Worm (Caenorhabditis elegans) whole organism, midembryonic: ENCODE measurements around the gene clec-212.

Experiments
- T22C8.4 ChIP-seq: fragments of 200-800 bp; sonication (Bioruptor generic); IDR thresholded peaks from 2 replicates; pipeline ENCODE4 v1.3.6; 2022; ENCODE audit warnings: missing genetic modification characterization, missing compliant biosample characterization
- cog-1 ChIP-seq: sonication (generic microtip); optimal IDR thresholded peaks from 2 replicates; lab custom pipeline; 2016; ENCODE audit warnings: missing genetic modification characterization, missing compliant biosample characterization
- flt-1 ChIP-seq: fragments of 200-800 bp; sonication (Bioruptor generic); IDR thresholded peaks from 2 replicates; pipeline ENCODE4 v1.3.6; 2022; ENCODE audit warnings: missing genetic modification characterization, missing compliant biosample characterization
- klf-2 ChIP-seq: fragments of 200-800 bp; sonication (Bioruptor generic); conservative IDR thresholded peaks from 2 replicates; pipeline ENCODE4 v1.3.6; 2022; ENCODE audit warnings: missing genetic modification reagents, missing genetic modification characterization, missing compliant biosample characterization
- med-1 ChIP-seq: sonication (generic microtip); optimal IDR thresholded peaks from 2 replicates; lab custom pipeline; 2017; ENCODE audit warnings: missing genetic modification characterization, mild to moderate bottlenecking, missing compliant biosample characterization, antibody characterized with exemption, missing genetic modification reagents; ENCODE audit not compliant: insufficient read depth
- ref-1 ChIP-seq: fragments of 200-800 bp; sonication (Bioruptor generic); conservative IDR thresholded peaks from 2 replicates; pipeline ENCODE4 v1.3.6; 2022; ENCODE audit warnings: missing genetic modification reagents, missing genetic modification characterization, missing compliant biosample characterization
- tab-1 ChIP-seq: fragments of 200-800 bp; sonication (Bioruptor generic); IDR thresholded peaks from 2 replicates; pipeline ENCODE4 v1.3.6; 2022; ENCODE audit warnings: missing genetic modification characterization, missing compliant biosample characterization
- ztf-23 ChIP-seq: fragments of 200-800 bp; sonication (Bioruptor generic); IDR thresholded peaks from 2 replicates; pipeline ENCODE4 v1.3.6; 2022; ENCODE audit warnings: missing genetic modification reagents, missing genetic modification characterization, missing compliant biosample characterization
- ztf-29 ChIP-seq: fragments of 200-800 bp; sonication (Bioruptor generic); IDR thresholded peaks from 2 replicates; pipeline ENCODE4 v1.3.6; 2022; ENCODE audit warnings: missing genetic modification reagents, missing genetic modification characterization, missing compliant biosample characterization

clec-212 gene

DNA sequence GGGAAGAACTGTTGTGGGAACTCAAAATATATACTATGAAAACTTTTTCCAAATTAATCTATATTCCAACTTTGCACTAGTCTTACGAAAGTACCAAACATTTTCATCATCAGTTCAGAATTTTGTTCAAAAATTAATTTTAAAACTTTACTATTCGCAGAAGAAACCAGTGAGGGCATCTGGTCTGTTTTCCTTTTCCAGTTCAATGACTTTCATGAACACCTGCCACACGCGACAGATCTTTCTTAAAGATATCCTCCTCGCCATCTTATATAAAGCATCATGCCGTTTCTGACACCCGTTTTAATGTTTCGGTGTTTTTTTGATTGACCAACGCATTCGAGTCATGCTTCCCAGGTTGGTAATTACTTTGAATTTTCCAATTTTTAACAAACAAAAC is 37.2 kb downstream of the clec-212 start, which contains the start of gene C54F6.3:
Gene C54F6.3 (plus strand): TSS at position 301 of the 400 bp plus-strand sequence.
- TF ChIP-seq flt-1 (no peak), med-1 (GFP tag; lab: Kevin White, UChicago) (no peak), T22C8.4 (GFP tag; lab: Robert Waterston, UW) (no peak), klf-2 (GFP tag; lab: Robert Waterston, UW) (no peak), ztf-29 (GFP tag; lab: Robert Waterston, UW) (no peak), ref-1 (GFP tag; lab: Robert Waterston, UW) (no peak), tab-1 (no peak), ztf-23 (GFP tag; lab: Robert Waterston, UW) (no peak), cog-1 (no peak)

DNA sequence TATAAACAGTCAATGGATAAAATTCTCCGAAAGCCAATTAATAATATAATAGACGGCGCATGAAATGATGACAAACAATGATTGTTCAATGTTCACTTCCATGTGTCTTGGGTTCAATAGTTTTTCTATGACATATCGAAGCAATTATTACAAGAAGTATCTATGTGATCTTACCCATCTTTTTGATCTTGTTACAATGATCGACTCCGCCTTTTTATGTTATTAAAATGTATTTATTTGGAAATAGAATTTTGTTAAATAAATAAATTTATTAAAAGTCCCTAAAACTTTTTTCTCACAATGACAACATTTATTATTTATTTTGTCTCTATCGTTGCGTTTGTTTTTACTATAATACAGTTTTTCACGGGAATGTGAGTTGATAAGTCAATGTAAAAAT is 40.4 kb downstream of the clec-212 start, which contains the start of gene swt-2:
Gene swt-2 (plus strand): TSS at position 301 of the 400 bp plus-strand sequence.
- TF ChIP-seq flt-1 (no peak), T22C8.4 (GFP tag; lab: Robert Waterston, UW) (no peak), ref-1 (GFP tag; lab: Robert Waterston, UW) (no peak), cog-1 (no peak), ztf-23 (GFP tag; lab: Robert Waterston, UW) (no peak), tab-1 (no peak), med-1 (GFP tag; lab: Kevin White, UChicago) (no peak), klf-2 (GFP tag; lab: Robert Waterston, UW) (no peak), ztf-29 (GFP tag; lab: Robert Waterston, UW) (no peak)

DNA sequence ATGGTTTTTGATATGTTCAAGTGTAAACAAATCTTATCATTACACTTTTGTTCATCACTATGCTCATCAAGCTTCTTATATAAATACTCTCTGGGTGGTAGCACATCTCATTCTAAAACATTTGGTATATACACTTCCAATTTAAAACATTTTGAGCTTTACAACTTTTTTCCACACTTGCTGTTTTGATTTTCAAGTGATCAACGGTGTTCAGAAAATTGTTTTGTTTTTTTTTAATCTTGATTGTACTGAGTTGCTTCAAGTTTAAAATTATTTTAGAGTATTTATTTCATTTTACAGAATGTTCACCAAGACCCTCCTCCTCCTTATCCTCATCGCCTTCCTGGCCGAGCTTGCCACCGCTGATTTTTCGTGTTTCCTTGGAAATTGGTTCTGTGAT is 41.4 kb downstream of the clec-212 start, which contains the start of gene C54F6.5:
Gene C54F6.5 (plus strand): TSS at position 301 of the 400 bp plus-strand sequence.
- no peak for TF ChIP-seq ref-1 (GFP tag; lab: Robert Waterston, UW)
- TF ChIP-seq flt-1 = no peak

DNA sequence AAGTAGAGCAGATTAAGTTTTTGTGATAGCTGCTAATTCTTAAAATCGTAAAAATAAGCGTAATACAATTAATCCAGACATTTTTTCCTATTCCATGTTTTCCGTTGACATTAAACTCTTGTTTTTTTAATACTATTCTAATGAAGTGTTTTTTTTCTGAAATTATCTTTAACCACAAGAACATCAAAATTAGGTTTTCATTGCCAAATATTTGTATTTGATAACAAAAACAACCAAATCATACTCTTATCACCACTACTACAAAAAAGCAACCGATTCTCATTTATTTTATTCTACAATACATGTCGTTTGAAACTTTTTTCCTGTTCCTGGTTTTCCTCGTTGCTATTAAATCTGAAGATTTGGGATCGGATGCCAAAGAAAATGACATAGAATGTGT is 43.0 kb downstream of the clec-212 start, which contains the start of gene C54F6.17:
Gene C54F6.17 (plus strand): TSS at position 301 of the 400 bp plus-strand sequence.
- TF ChIP-seq T22C8.4 (GFP tag; lab: Robert Waterston, UW) = no peak
- no peak for TF ChIP-seq ztf-29 (GFP tag; lab: Robert Waterston, UW)
- no peak for TF ChIP-seq tab-1
- TF ChIP-seq med-1 (GFP tag; lab: Kevin White, UChicago) = no peak
- TF ChIP-seq ztf-23 (GFP tag; lab: Robert Waterston, UW) = no peak
- no peak for TF ChIP-seq cog-1
- no peak for TF ChIP-seq ref-1 (GFP tag; lab: Robert Waterston, UW)
- TF ChIP-seq klf-2 (GFP tag; lab: Robert Waterston, UW) = no peak
- TF ChIP-seq flt-1 = no peak

DNA sequence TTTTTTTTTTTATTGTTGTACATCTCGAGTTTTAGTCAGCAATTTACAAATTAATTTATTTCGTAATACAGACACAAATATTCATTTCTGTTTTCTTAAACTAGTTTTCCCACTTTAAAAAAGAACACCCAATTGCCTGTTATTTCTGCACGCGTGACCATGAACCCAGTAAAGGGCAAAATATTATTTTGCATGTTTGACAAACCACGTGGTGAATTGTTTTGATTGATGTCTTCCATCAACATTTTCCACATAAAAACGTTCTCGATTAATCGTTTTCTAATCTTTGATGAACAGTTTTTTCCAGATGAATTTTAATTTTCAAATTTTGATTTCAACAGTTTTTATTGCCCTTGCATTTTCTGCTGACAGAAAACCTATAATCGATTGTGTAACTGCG is 44.5 kb downstream of the clec-212 start, which contains the start of gene C54F6.18:
Gene C54F6.18 (plus strand): TSS at position 301 of the 400 bp plus-strand sequence.
- TF ChIP-seq ztf-29 (GFP tag; lab: Robert Waterston, UW) (no peak), flt-1 (no peak), klf-2 (GFP tag; lab: Robert Waterston, UW) (no peak), T22C8.4 (GFP tag; lab: Robert Waterston, UW) (no peak), ref-1 (GFP tag; lab: Robert Waterston, UW) (no peak), med-1 (GFP tag; lab: Kevin White, UChicago) (no peak), cog-1 (no peak), ztf-23 (GFP tag; lab: Robert Waterston, UW) (no peak), tab-1 (no peak)

DNA sequence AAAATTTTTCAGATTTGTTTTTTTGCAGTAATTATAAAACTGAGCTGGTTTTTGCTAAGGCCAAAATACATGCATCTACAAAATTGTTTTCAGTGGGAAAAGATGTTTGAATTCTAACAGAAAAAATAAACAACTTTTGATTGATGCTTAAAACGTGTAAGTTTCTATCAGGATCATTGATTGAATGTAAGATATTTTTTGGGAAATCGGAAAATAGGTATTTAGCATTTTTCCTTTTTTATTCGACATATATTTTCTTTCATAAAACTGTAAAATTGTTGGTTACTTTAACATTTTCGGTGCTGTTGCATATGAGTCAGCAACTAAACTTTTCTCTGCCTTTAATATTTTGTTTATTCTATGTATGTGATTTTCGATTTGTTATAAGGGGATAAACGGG is 45.7 kb downstream of the clec-212 start, which contains the start of gene C54F6.20:
Gene C54F6.20 (plus strand): TSS at position 301 of the 400 bp plus-strand sequence.
- no peak for TF ChIP-seq tab-1
- no peak for TF ChIP-seq cog-1
- TF ChIP-seq klf-2 (GFP tag; lab: Robert Waterston, UW) = no peak
- no peak for TF ChIP-seq ref-1 (GFP tag; lab: Robert Waterston, UW)

DNA sequence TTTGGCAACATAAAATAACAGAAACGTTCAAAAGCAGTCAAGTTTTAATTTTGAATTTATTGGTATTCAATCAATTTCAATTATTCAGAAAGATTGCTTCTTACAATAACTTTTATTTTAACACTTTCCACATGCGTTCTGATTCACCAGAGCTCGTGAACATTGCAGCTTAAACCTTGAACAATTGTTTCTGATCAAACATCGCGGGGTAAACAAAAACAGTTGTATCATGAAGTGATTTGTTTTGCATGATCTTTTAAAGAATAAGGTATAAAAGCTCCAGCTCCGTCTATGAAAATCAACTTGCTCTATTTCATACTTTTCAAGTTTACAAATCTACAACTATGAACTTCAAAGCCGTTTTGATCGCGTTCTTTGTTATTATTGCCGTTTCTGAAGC is 46.8 kb downstream of the clec-212 start, which contains the start of gene C54F6.6:
Gene C54F6.6 (plus strand): TSS at position 301 of the 400 bp plus-strand sequence.
- TF ChIP-seq klf-2 (GFP tag; lab: Robert Waterston, UW) (no peak), cog-1 (no peak), flt-1 (no peak), T22C8.4 (GFP tag; lab: Robert Waterston, UW) (no peak), med-1 (GFP tag; lab: Kevin White, UChicago) (no peak), ztf-23 (GFP tag; lab: Robert Waterston, UW) (no peak), ztf-29 (GFP tag; lab: Robert Waterston, UW) (no peak)

DNA sequence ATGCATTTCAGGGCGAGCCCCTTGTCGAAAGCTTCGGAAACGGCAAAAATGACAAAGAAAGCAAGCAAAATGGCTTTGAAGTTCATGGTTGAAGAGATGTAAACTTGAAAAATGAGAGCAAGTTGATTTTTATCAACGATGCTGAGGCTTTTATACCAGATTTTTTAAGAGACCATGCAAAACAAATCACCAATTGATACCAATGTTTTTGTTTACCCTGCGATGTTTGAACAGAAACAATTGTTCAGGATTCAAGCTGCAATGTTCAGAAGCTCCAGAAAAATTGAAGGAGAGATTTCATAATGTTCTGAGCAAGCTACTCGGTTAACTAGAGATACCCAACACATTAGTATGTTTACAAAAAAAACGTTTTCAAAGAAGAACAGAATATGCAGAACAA is 47.9 kb downstream of the clec-212 start, which contains the start of gene C54F6.15:
Gene C54F6.15 (minus strand): TSS at position 101 of the 400 bp plus-strand sequence.
- TF ChIP-seq cog-1 (no peak), ref-1 (GFP tag; lab: Robert Waterston, UW) (no peak), med-1 (GFP tag; lab: Kevin White, UChicago) (no peak), klf-2 (GFP tag; lab: Robert Waterston, UW) (no peak), ztf-29 (GFP tag; lab: Robert Waterston, UW) (no peak), tab-1 (no peak), T22C8.4 (GFP tag; lab: Robert Waterston, UW) (no peak), ztf-23 (GFP tag; lab: Robert Waterston, UW) (no peak), flt-1 (no peak)

DNA sequence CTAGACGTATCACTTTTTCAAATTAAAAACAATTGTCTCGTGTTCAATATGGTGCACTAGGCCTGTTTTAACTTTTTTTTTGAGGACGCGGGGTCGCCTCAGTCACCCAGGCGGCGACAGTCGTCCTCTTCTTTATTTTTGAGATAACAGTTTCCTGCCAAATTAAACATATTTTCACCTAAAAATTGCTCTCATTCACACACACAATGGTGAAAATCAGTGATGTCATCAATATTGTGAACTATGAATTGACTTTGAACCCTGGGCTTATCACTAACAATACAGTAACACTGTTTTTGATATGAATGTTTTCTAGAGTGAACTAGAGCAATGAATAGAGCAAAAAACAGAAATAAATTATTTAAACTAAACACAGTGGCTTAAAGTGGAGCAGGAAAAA is 48.9 kb downstream of the clec-212 start:
- TF ChIP-seq T22C8.4 (GFP tag; lab: Robert Waterston, UW) (no peak), cog-1 (no peak), ref-1 (GFP tag; lab: Robert Waterston, UW) (no peak), med-1 (GFP tag; lab: Kevin White, UChicago) (no peak), ztf-23 (GFP tag; lab: Robert Waterston, UW) (no peak), klf-2 (GFP tag; lab: Robert Waterston, UW) (no peak)

DNA sequence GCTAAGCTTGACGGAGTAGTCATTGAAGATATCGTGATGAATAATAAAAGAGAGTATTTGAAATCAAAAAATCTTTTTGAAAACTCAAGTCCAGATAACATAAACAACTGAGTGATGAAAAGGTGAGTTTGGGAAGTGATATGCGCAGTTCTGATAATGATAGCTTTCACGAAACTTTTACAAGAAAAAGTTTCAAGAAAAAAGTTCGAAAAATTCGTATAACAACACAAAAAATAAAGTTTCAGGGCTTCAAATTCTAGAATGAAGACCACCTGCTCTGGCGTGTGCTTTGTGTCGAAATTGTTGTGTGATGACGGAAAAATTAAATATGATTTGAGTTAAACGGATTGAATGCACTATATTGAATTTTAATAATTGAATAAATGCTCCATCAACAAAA is 50.1 kb downstream of the clec-212 start, which contains the start of gene srb-19:
Gene srb-19 (minus strand): TSS at position 101 of the 400 bp plus-strand sequence.
- TF ChIP-seq ztf-23 (GFP tag; lab: Robert Waterston, UW) (no peak), cog-1 (no peak), T22C8.4 (GFP tag; lab: Robert Waterston, UW) (no peak), ztf-29 (GFP tag; lab: Robert Waterston, UW) (no peak), ref-1 (GFP tag; lab: Robert Waterston, UW) (no peak), flt-1 (no peak), tab-1 (no peak), klf-2 (GFP tag; lab: Robert Waterston, UW) (no peak), med-1 (GFP tag; lab: Kevin White, UChicago) (no peak)
